Worm (Caenorhabditis elegans) whole organism, L3 larva: ENCODE data around the gene ceh-30.

Source experiments
- R02D3.7 ChIP-seq: fragments of 150-350 bp; optimal IDR thresholded peaks from 2 replicates; lab custom pipeline; 2014; ENCODE audit warnings: missing biosample characterization, missing genetic modification characterization
- ama-1 ChIP-seq: fragments of 150-350 bp; optimal IDR thresholded peaks from 2 replicates; lab custom pipeline; 2018
- ceh-82 ChIP-seq: fragments of 150-350 bp; optimal IDR thresholded peaks from 2 replicates; lab custom pipeline; 2014; ENCODE audit warnings: missing biosample characterization, missing genetic modification characterization
- lin-15B ChIP-seq: fragments of 150-350 bp; optimal IDR thresholded peaks from 2 replicates; lab custom pipeline; 2014; ENCODE audit warnings: missing biosample characterization, missing genetic modification characterization
- nfya-1 ChIP-seq: sonication (generic microtip); optimal IDR thresholded peaks from 2 replicates; lab custom pipeline; 2017; ENCODE audit warnings: missing genetic modification characterization, mild to moderate bottlenecking, missing compliant biosample characterization, antibody characterized with exemption, moderate library complexity; ENCODE audit not compliant: insufficient read depth
- nhr-11 ChIP-seq: fragments of 150-350 bp; optimal IDR thresholded peaks from 2 replicates; lab custom pipeline; 2014; ENCODE audit warnings: missing biosample characterization, missing genetic modification characterization
- nhr-12 ChIP-seq: fragments of 150-350 bp; optimal IDR thresholded peaks from 2 replicates; lab custom pipeline; 2014; ENCODE audit warnings: missing biosample characterization, missing genetic modification characterization
- nhr-25 ChIP-seq: sonication (generic microtip); optimal IDR thresholded peaks from 2 replicates; lab custom pipeline; 2017; ENCODE audit warnings: missing biosample characterization, missing genetic modification characterization
- pha-4 ChIP-seq: fragments of 150-350 bp; optimal IDR thresholded peaks from 2 replicates; lab custom pipeline; 2014; ENCODE audit warnings: missing biosample characterization, missing genetic modification reagents, missing genetic modification characterization
- skn-1 ChIP-seq: fragments of 150-350 bp; optimal IDR thresholded peaks from 2 replicates; lab custom pipeline; 2014; ENCODE audit warnings: missing biosample characterization, missing genetic modification characterization
- snpc-4 ChIP-seq: fragments of 150-350 bp; optimal IDR thresholded peaks from 2 replicates; lab custom pipeline; 2014; ENCODE audit warnings: missing biosample characterization, missing genetic modification characterization
- tbx-2 ChIP-seq: sonication (generic microtip); optimal IDR thresholded peaks from 2 replicates; lab custom pipeline; 2016; ENCODE audit warnings: mild to moderate bottlenecking, missing genetic modification characterization, missing compliant biosample characterization
- zag-1 ChIP-seq: fragments of 150-350 bp; optimal IDR thresholded peaks from 2 replicates; lab custom pipeline; 2014; ENCODE audit warnings: missing biosample characterization, missing genetic modification characterization

ce11 chrX:3108603-3109002, 45.2 kb downstream of the ceh-30 start:
- no peak for TF ChIP-seq lin-15B (tag; lab: Kevin White, UChicago)
- no peak for TF ChIP-seq ceh-82 (tag; lab: Kevin White, UChicago)
- no peak for TF ChIP-seq R02D3.7 (tag; lab: Kevin White, UChicago)
- peak; percentile 9 for TF ChIP-seq nfya-1 (tag; lab: Kevin White, UChicago)
- TF ChIP-seq ama-1 = no peak
- TF ChIP-seq snpc-4 = no peak
- no peak for TF ChIP-seq tbx-2 (tag; lab: Kevin White, UChicago)
- no peak for TF ChIP-seq nhr-12
- no peak for TF ChIP-seq pha-4 (tag; lab: Kevin White, UChicago)
- TF ChIP-seq nhr-25 = no peak
- no peak for TF ChIP-seq skn-1 (tag; lab: Kevin White, UChicago)
- no peak for TF ChIP-seq nhr-11 (tag; lab: Kevin White, UChicago)
- no peak for TF ChIP-seq zag-1 (tag; lab: Kevin White, UChicago)
